Worm (Caenorhabditis elegans): ENCODE data around the gene clec-264.

The clec-264 gene

ce11 chrV:20851847-20852386 lies 1.4 kb upstream of the clec-264 start, which contains the start of gene ndua-1:
Gene ndua-1 (minus strand): TSS chrV:20851897.
- TF ChIP-seq elt-3 (tag; optimal IDR thresholded peaks at IDR 0.05) (no peak), nhr-28 (tag; optimal IDR thresholded peaks at IDR 0.05) (no peak), mab-5 (tag; optimal IDR thresholded peaks at IDR 0.05) (no peak), snpc-4 (tag; optimal IDR thresholded peaks at IDR 0.05) (no peak), sem-2 (GFP tag; optimal IDR thresholded peaks at IDR 0.05) (no peak), M03D4.4 (tag; optimal IDR thresholded peaks at IDR 0.05) (no peak), nhr-237 (tag; optimal IDR thresholded peaks at IDR 0.05) (no peak), ceh-83 (GFP tag; optimal IDR thresholded peaks at IDR 0.05) (no peak), ham-2 (GFP tag; optimal IDR thresholded peaks at IDR 0.05) (no peak), pha-4 (tag; optimal IDR thresholded peaks at IDR 0.05) (peak; percentile 25), mep-1 (tag; optimal IDR thresholded peaks at IDR 0.05) (peak; percentile 60), ces-1 (GFP tag; optimal IDR thresholded peaks at IDR 0.05) (peak; percentile 84), lsy-2 (tag; optimal IDR thresholded peaks at IDR 0.05) (peak; percentile 54), lin-32 (GFP tag; optimal IDR thresholded peaks at IDR 0.05) (no peak), ceh-39 (tag; optimal IDR thresholded peaks at IDR 0.05) (no peak), flh-1 (GFP tag; optimal IDR thresholded peaks at IDR 0.05) (no peak), nhr-12 (tag; optimal IDR thresholded peaks at IDR 0.05) (no peak), unc-62 (GFP tag; optimal IDR thresholded peaks at IDR 0.05) (no peak), sptf-1 (tag; optimal IDR thresholded peaks at IDR 0.05) (peak; percentile 47), hlh-1 (tag; optimal IDR thresholded peaks at IDR 0.05) (no peak), ztf-11 (tag; optimal IDR thresholded peaks at IDR 0.05) (no peak), zip-8 (tag; optimal IDR thresholded peaks at IDR 0.05) (no peak), mls-2 (tag; optimal IDR thresholded peaks at IDR 0.05) (no peak), cnd-1 (tag; optimal IDR thresholded peaks at IDR 0.05) (no peak), unc-120 (tag; optimal IDR thresholded peaks at IDR 0.05; ENCODE audit: poor library complexity, severe bottlenecking) (peak; percentile 72), nhr-2 (tag; optimal IDR thresholded peaks at IDR 0.05) (peak; percentile 7)

- TF ChIP-seq unc-120 (tag; optimal IDR thresholded peaks at IDR 0.05; ENCODE audit: poor library complexity, severe bottlenecking): no peak
- no peak for TF ChIP-seq ces-1 (GFP tag; optimal IDR thresholded peaks at IDR 0.05)
- no peak for TF ChIP-seq mls-2 (tag; optimal IDR thresholded peaks at IDR 0.05)
- no peak for TF ChIP-seq nhr-12 (tag; optimal IDR thresholded peaks at IDR 0.05)
These were observed 2.7 kb downstream of the clec-264 start for ce11 chrV:20847743-20848229.

ce11 chrV:20845524-20846208 lies 4.8 kb downstream of the clec-264 start, which contains the start of the genes F31D4.2 and fkb-6:
Gene F31D4.2 (minus strand): TSS chrV:20845546.
Gene fkb-6 (plus strand): TSS chrV:20846158.
- TF ChIP-seq ceh-39 (tag; optimal IDR thresholded peaks at IDR 0.05) (peak; percentile 53), ces-1 (GFP tag; optimal IDR thresholded peaks at IDR 0.05) (peak; percentile 77), flh-1 (GFP tag; optimal IDR thresholded peaks at IDR 0.05) (no peak), lin-13 (tag; optimal IDR thresholded peaks at IDR 0.05) (peak; percentile 71), lsy-2 (tag; optimal IDR thresholded peaks at IDR 0.05) (peak; percentile 96), mep-1 (tag; optimal IDR thresholded peaks at IDR 0.05) (peak; percentile 90), mls-2 (tag; optimal IDR thresholded peaks at IDR 0.05) (peak; percentile 15), drap-1 (GFP tag; optimal IDR thresholded peaks at IDR 0.05) (no peak), pha-4 (tag; optimal IDR thresholded peaks at IDR 0.05) (peak; percentile 88), sptf-1 (tag; optimal IDR thresholded peaks at IDR 0.05) (peak; percentile 3), zip-8 (tag; optimal IDR thresholded peaks at IDR 0.05) (no peak), nhr-237 (tag; optimal IDR thresholded peaks at IDR 0.05) (peak; percentile 52), elt-3 (tag; optimal IDR thresholded peaks at IDR 0.05) (no peak), snpc-4 (tag; optimal IDR thresholded peaks at IDR 0.05) (no peak), unc-62 (GFP tag; optimal IDR thresholded peaks at IDR 0.05) (peak; percentile 11)

ce11 chrV:20841484-20841883 lies 9.0 kb downstream of the clec-264 start:
- TF ChIP-seq M03D4.4 (tag; optimal IDR thresholded peaks at IDR 0.05) (no peak), zip-8 (tag; optimal IDR thresholded peaks at IDR 0.05) (no peak), lin-32 (GFP tag; optimal IDR thresholded peaks at IDR 0.05) (no peak), ham-2 (GFP tag; optimal IDR thresholded peaks at IDR 0.05) (no peak), mep-1 (tag; optimal IDR thresholded peaks at IDR 0.05) (no peak), bed-3 (GFP tag; optimal IDR thresholded peaks at IDR 0.05) (no peak), unc-120 (tag; optimal IDR thresholded peaks at IDR 0.05; ENCODE audit: poor library complexity, severe bottlenecking) (no peak), lsy-2 (tag; optimal IDR thresholded peaks at IDR 0.05) (no peak), tbx-8 (GFP tag; optimal IDR thresholded peaks at IDR 0.05) (no peak), cnd-1 (tag; optimal IDR thresholded peaks at IDR 0.05) (no peak)
